Fruit fly (Drosophila melanogaster): ENCODE measurements around the gene CG8925.

CG8925 gene

DNA sequence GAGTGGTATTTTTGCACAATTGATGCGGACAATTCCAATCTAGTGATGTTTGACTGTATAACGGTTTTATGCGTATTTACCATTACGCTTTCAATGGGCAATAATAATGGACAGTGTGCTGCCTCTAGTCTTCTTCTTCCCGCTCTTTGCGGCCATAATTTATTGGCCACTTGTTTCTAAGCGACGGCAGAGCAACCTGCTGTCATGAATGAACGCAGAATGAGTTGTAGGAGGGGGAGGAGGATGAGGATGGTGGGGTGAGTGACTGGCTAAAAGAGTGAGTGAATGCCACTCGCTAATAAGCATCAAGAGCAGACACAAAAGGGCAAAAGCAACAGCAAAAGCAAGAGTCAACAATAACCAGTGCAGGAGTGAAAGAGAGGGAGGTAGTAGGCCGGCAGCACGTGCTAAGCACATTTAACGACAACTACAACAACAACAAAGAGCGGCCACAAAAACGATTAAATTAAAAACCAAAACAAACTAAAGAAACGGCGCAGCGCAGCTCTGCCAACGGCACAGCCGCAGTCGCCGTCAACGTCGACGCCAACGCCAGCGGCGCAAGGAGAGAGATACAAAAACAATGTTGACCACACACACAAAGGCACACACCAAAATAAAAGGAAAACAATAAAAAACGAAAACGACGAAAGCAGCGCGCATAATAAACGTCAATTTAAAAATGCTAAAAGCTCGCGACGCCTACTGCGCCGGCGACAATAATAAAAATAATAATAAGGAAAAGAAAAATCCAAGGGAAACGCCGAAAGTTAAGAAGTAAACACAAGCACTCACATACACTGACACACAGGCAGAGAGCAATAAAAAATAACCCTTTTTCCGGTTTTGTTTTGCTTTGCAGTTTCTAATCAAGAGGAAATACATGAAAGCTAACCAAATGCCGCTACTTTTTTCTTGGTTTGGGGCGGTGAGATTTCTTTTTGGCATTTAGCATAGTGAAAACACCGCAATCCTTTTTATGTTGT is 57.2 kb downstream of the CG8925 start:
- peak; percentile 83 for TF ChIP-seq dsx (GFP tag; optimal IDR thresholded peaks at IDR 0.05; ENCODE audit: poor library complexity, severe bottlenecking)
- TF ChIP-seq spab (GFP tag; optimal IDR thresholded peaks at IDR 0.05), result peak; percentile 8
- TF ChIP-seq CG16779 (tag; optimal IDR thresholded peaks at IDR 0.05), result no peak
- TF ChIP-seq CG8319 (GFP tag; optimal IDR thresholded peaks at IDR 0.05), result no peak
- peak; percentile 74 for TF ChIP-seq fkh (GFP tag; optimal IDR thresholded peaks at IDR 0.05)
- peak; percentile 40 for TF ChIP-seq Ets96B (tag; optimal IDR thresholded peaks at IDR 0.05)
- TF ChIP-seq salr (GFP tag; optimal IDR thresholded peaks at IDR 0.05), result no peak
- peak; percentile 27 for TF ChIP-seq CG3032 (tag; optimal IDR thresholded peaks at IDR 0.05)
- peak; percentile 16 for TF ChIP-seq Eip75B (GFP tag; optimal IDR thresholded peaks at IDR 0.05)
- peak; percentile 17 for TF ChIP-seq Sox14 (GFP tag; optimal IDR thresholded peaks at IDR 0.05)
- peak; percentile 77 for TF ChIP-seq svp (GFP tag)
- TF ChIP-seq Met (GFP tag; optimal IDR thresholded peaks at IDR 0.05), result peak; percentile 32
- no peak for TF ChIP-seq eg (GFP tag; IDR thresholded peaks at IDR 0.05)
- TF ChIP-seq OdsH (GFP tag; optimal IDR thresholded peaks at IDR 0.05), result no peak
- peak; percentile 74 for TF ChIP-seq CG9139 (GFP tag; optimal IDR thresholded peaks at IDR 0.05)
- TF ChIP-seq Sox102F (GFP tag; optimal IDR thresholded peaks at IDR 0.05), result peak; percentile 50
- TF ChIP-seq Blimp-1 (GFP tag; optimal IDR thresholded peaks at IDR 0.05), result peak; percentile 19
- peak; percentile 63 to 78 for TF ChIP-seq ss (GFP tag; optimal IDR thresholded peaks at IDR 0.05)
- TF ChIP-seq CG6854 (GFP tag; optimal IDR thresholded peaks at IDR 0.05), result peak; percentile 83
- TF ChIP-seq net (GFP tag; optimal IDR thresholded peaks at IDR 0.05), result peak; percentile 5
- TF ChIP-seq Eip93F (GFP tag; optimal IDR thresholded peaks at IDR 0.05), result peak; percentile 44
- peak; percentile 57 for TF ChIP-seq vri (GFP tag; optimal IDR thresholded peaks at IDR 0.05)
- peak; percentile 43 for TF ChIP-seq CG6276 (GFP tag; optimal IDR thresholded peaks at IDR 0.05)
- no peak for TF ChIP-seq CG6163 (GFP tag; IDR thresholded peaks at IDR 0.05)
- peak; percentile 71 for TF ChIP-seq Eip78C (GFP tag)
- TF ChIP-seq Lpt (GFP tag; optimal IDR thresholded peaks at IDR 0.05), result peak; percentile 30
- TF ChIP-seq CG1621 (tag; optimal IDR thresholded peaks at IDR 0.05), result peak; percentile 30
- peak; percentile 68 for TF ChIP-seq CG6808 (GFP tag; optimal IDR thresholded peaks at IDR 0.05)
